Worm (Caenorhabditis elegans): ENCODE results near the gene Y116F11B.6.

Gene Y116F11B.6

ce11 chrV:19827481-19827880 lies 18.3 kb downstream of the Y116F11B.6 start:
- TF ChIP-seq W03F9.2 (tag; optimal IDR thresholded peaks at IDR 0.05) (no peak), him-1 (tag; optimal IDR thresholded peaks at IDR 0.05) (no peak), dao-5 (tag; optimal IDR thresholded peaks at IDR 0.05) (no peak)

ce11 chrV:19822093-19822492 lies 23.7 kb downstream of the Y116F11B.6 start, which contains the start of gene Y116F11B.17:
Y116F11B.17 (minus strand) TSS chrV:19822193.
- TF ChIP-seq dao-5 (tag; optimal IDR thresholded peaks at IDR 0.05) (no peak), W03F9.2 (tag; optimal IDR thresholded peaks at IDR 0.05) (no peak), him-1 (tag; optimal IDR thresholded peaks at IDR 0.05) (no peak)

ce11 chrV:19820178-19820577 lies 25.6 kb downstream of the Y116F11B.6 start:
- no peak for TF ChIP-seq W03F9.2 (tag; optimal IDR thresholded peaks at IDR 0.05)
- TF ChIP-seq him-1 (tag; optimal IDR thresholded peaks at IDR 0.05) = no peak
- no peak for TF ChIP-seq dao-5 (tag; optimal IDR thresholded peaks at IDR 0.05)

ce11 chrV:19814833-19815232 lies 30.9 kb downstream of the Y116F11B.6 start, which contains the start of gene daf-28:
daf-28 (plus strand) TSS chrV:19815133.
- no peak for TF ChIP-seq him-1 (tag; optimal IDR thresholded peaks at IDR 0.05)
- no peak for TF ChIP-seq dao-5 (tag; optimal IDR thresholded peaks at IDR 0.05)
- no peak for TF ChIP-seq W03F9.2 (tag; optimal IDR thresholded peaks at IDR 0.05)

ce11 chrV:19805548-19805947 lies 40.2 kb downstream of the Y116F11B.6 start:
- TF ChIP-seq dao-5 (tag; optimal IDR thresholded peaks at IDR 0.05) (no peak), W03F9.2 (tag; optimal IDR thresholded peaks at IDR 0.05) (no peak), him-1 (tag; optimal IDR thresholded peaks at IDR 0.05) (no peak)

ce11 chrV:19802797-19803196 lies 43.0 kb downstream of the Y116F11B.6 start:
- TF ChIP-seq dao-5 (tag; optimal IDR thresholded peaks at IDR 0.05) (no peak), W03F9.2 (tag; optimal IDR thresholded peaks at IDR 0.05) (no peak), him-1 (tag; optimal IDR thresholded peaks at IDR 0.05) (no peak)

ce11 chrV:19801033-19801432 lies 44.7 kb downstream of the Y116F11B.6 start, which contains the start of gene Y116F11B.2:
Y116F11B.2 (minus strand) TSS chrV:19801133.
- TF ChIP-seq dao-5 (tag; optimal IDR thresholded peaks at IDR 0.05) (no peak), him-1 (tag; optimal IDR thresholded peaks at IDR 0.05) (no peak), W03F9.2 (tag; optimal IDR thresholded peaks at IDR 0.05) (no peak)

ce11 chrV:19794931-19795330 lies 50.8 kb downstream of the Y116F11B.6 start, which contains the start of gene M162.7:
M162.7 (minus strand) TSS chrV:19795031.
- TF ChIP-seq dao-5 (tag; optimal IDR thresholded peaks at IDR 0.05) (no peak), W03F9.2 (tag; optimal IDR thresholded peaks at IDR 0.05) (no peak), him-1 (tag; optimal IDR thresholded peaks at IDR 0.05) (no peak)

All from whole organism, L4/young adult.